Fruit fly (Drosophila melanogaster) whole organism, wandering third instar larva: ENCODE data around the gene slmo.

Experiments used
- Jra ChIP-seq: sonication (Bioruptor generic); optimal IDR thresholded peaks from 2 replicates; lab custom pipeline; 2016; ENCODE audit warnings: missing biosample characterization, missing genetic modification characterization
- Myc ChIP-seq: fragments of >200 bp; optimal IDR thresholded peaks from 2 replicates; lab custom pipeline; 2017
- fru ChIP-seq: fragments of 200-800 bp; sonication (Bioruptor generic); optimal IDR thresholded peaks from 3 replicates; lab custom pipeline; 2016; ENCODE audit warnings: missing biosample characterization, mild to moderate bottlenecking, missing genetic modification characterization
- h ChIP-seq: fragments of 200-800 bp; sonication (Bioruptor generic); optimal IDR thresholded peaks from 3 replicates; lab custom pipeline; 2016; ENCODE audit warnings: missing biosample characterization, mild to moderate bottlenecking, missing genetic modification characterization
- psq ChIP-seq: fragments of 200-800 bp; sonication (Bioruptor generic); optimal IDR thresholded peaks from 3 replicates; lab custom pipeline; 2017; ENCODE audit warnings: missing biosample characterization, mild to moderate bottlenecking, missing genetic modification characterization, moderate library complexity
- rgr ChIP-seq: fragments of 200-800 bp; sonication (Bioruptor generic); optimal IDR thresholded peaks from 3 replicates; lab custom pipeline; 2016; ENCODE audit warnings: missing biosample characterization, mild to moderate bottlenecking, missing genetic modification characterization
- woc ChIP-seq: sonication (Bioruptor generic); optimal IDR thresholded peaks from 2 replicates; lab custom pipeline; 2016; ENCODE audit warnings: missing biosample characterization, mild to moderate bottlenecking, missing genetic modification characterization

- TF ChIP-seq fru (GFP tag; lab: Kevin White, UChicago) = peak; percentile 72
- no peak for TF ChIP-seq Jra (GFP tag; lab: Kevin White, UChicago)
- TF ChIP-seq psq = peak; percentile 58
- TF ChIP-seq rgr (GFP tag; lab: Kevin White, UChicago) = peak; percentile 57
- no peak for TF ChIP-seq Myc (lab: Kevin White, UChicago)
- peak; percentile 74 for TF ChIP-seq h (GFP tag; lab: Kevin White, UChicago)
- TF ChIP-seq woc = no peak
Observed at dm6 chr2L:6022793-6023192, 25.7 kb downstream of the slmo start.
